Worm (Caenorhabditis elegans) whole organism, L2 larva: ENCODE measurements around the gene C28D4.5.
A peak's percentile ranks its signal among the peaks of the same experiment; 100 is the strongest.

Experiments used
- C34F6.9 ChIP-seq: fragments of 150-350 bp; optimal IDR thresholded peaks from 2 replicates; lab custom pipeline; 2014; ENCODE audit warnings: missing biosample characterization, missing genetic modification characterization
- F13H6.1 ChIP-seq: sonication (generic microtip); optimal IDR thresholded peaks from 2 replicates; lab custom pipeline; 2016; ENCODE audit warnings: missing genetic modification characterization, missing compliant biosample characterization
- Y55F3AM.14 ChIP-seq: fragments of 200-800 bp; sonication (Bioruptor generic); optimal IDR thresholded peaks from 2 replicates; lab custom pipeline; 2018; ENCODE audit warnings: mild to moderate bottlenecking, missing genetic modification characterization, missing compliant biosample characterization
- aly-2 ChIP-seq: fragments of 150-350 bp; optimal IDR thresholded peaks from 2 replicates; lab custom pipeline; 2014; ENCODE audit warnings: missing biosample characterization, missing genetic modification characterization
- blmp-1 ChIP-seq: sonication (generic microtip); optimal IDR thresholded peaks from 2 replicates; lab custom pipeline; 2017; ENCODE audit warnings: missing genetic modification characterization, mild to moderate bottlenecking, missing compliant biosample characterization, antibody characterized with exemption, moderate library complexity; ENCODE audit not compliant: insufficient read depth
- ceh-16 ChIP-seq: fragments of 150-350 bp; optimal IDR thresholded peaks from 2 replicates; lab custom pipeline; 2014; ENCODE audit warnings: missing biosample characterization, missing genetic modification characterization
- ceh-82 ChIP-seq: fragments of 150-350 bp; optimal IDR thresholded peaks from 2 replicates; lab custom pipeline; 2014; ENCODE audit warnings: missing biosample characterization, missing genetic modification characterization
- crh-2 ChIP-seq: sonication (generic microtip); optimal IDR thresholded peaks from 2 replicates; lab custom pipeline; 2017; ENCODE audit warnings: missing biosample characterization, missing genetic modification characterization
- egl-27 ChIP-seq: sonication (generic microtip); optimal IDR thresholded peaks from 3 replicates; lab custom pipeline; 2017; ENCODE audit warnings: missing biosample characterization, missing genetic modification reagents, missing genetic modification characterization
- elt-1 ChIP-seq: fragments of 150-350 bp; optimal IDR thresholded peaks from 2 replicates; lab custom pipeline; 2014; ENCODE audit warnings: missing biosample characterization, missing genetic modification characterization
- fos-1 ChIP-seq: fragments of 150-350 bp; optimal IDR thresholded peaks from 2 replicates; lab custom pipeline; 2014; ENCODE audit warnings: missing biosample characterization, missing genetic modification characterization
- gmeb-1 ChIP-seq: fragments of 150-350 bp; optimal IDR thresholded peaks from 2 replicates; lab custom pipeline; 2014; ENCODE audit warnings: missing biosample characterization, missing genetic modification characterization
- lin-13 ChIP-seq: fragments of 150-350 bp; optimal IDR thresholded peaks from 2 replicates; lab custom pipeline; 2014; ENCODE audit warnings: missing biosample characterization, missing genetic modification reagents, missing genetic modification characterization
- lsy-2 ChIP-seq, 2 experiments: fragments of 150-350 bp in 1 of 2; sonication (generic microtip) in 1 of 2; optimal IDR thresholded peaks; 2 replicates each; lab custom pipeline; 2014 to 2017; ENCODE audit warnings: missing biosample characterization in 2 of 2, missing genetic modification characterization in 2 of 2
- mdl-1 ChIP-seq, 2 experiments: fragments of 150-350 bp in 1 of 2; sonication (generic microtip) in 1 of 2; optimal IDR thresholded peaks; 2 replicates each; lab custom pipeline; 2017; ENCODE audit warnings: missing biosample characterization in 2 of 2, missing genetic modification characterization in 2 of 2
- nhr-129 ChIP-seq: fragments of 150-350 bp; optimal IDR thresholded peaks from 2 replicates; lab custom pipeline; 2014; ENCODE audit warnings: missing biosample characterization, missing genetic modification characterization
- nhr-21 ChIP-seq: fragments of 150-350 bp; optimal IDR thresholded peaks from 2 replicates; lab custom pipeline; 2014; ENCODE audit warnings: missing biosample characterization, missing genetic modification characterization
- nhr-23 ChIP-seq: fragments of 150-350 bp; optimal IDR thresholded peaks from 2 replicates; lab custom pipeline; 2014; ENCODE audit warnings: missing biosample characterization, missing genetic modification reagents, missing genetic modification characterization
- nhr-25 ChIP-seq: fragments of 150-350 bp; sonication (generic microtip); optimal IDR thresholded peaks from 3 replicates; lab custom pipeline; 2014; ENCODE audit warnings: missing biosample characterization, missing genetic modification characterization
- nhr-6 ChIP-seq: fragments of 150-350 bp; optimal IDR thresholded peaks from 2 replicates; lab custom pipeline; 2014; ENCODE audit warnings: missing biosample characterization, missing genetic modification characterization
- nhr-77 ChIP-seq: fragments of 150-350 bp; optimal IDR thresholded peaks from 2 replicates; lab custom pipeline; 2014; ENCODE audit warnings: missing biosample characterization, missing genetic modification characterization
- skn-1 ChIP-seq: sonication (generic microtip); optimal IDR thresholded peaks from 2 replicates; lab custom pipeline; 2017; ENCODE audit warnings: missing biosample characterization, missing genetic modification characterization
- sma-3 ChIP-seq: sonication (generic microtip); optimal IDR thresholded peaks from 2 replicates; lab custom pipeline; 2016; ENCODE audit warnings: missing genetic modification reagents, missing genetic modification characterization, missing compliant biosample characterization
- sma-9 ChIP-seq, 2 experiments: fragments of 150-350 bp in 1 of 2; sonication (generic microtip) in 1 of 2; optimal IDR thresholded peaks; 2 replicates each; lab custom pipeline; 2014 to 2016; ENCODE audit warnings: missing genetic modification characterization in 2 of 2, mild to moderate bottlenecking in 1 of 2, missing biosample characterization in 1 of 2, missing compliant biosample characterization in 1 of 2, missing genetic modification reagents in 1 of 2, moderate library complexity in 1 of 2
- snpc-4 ChIP-seq: fragments of 150-350 bp; optimal IDR thresholded peaks from 2 replicates; lab custom pipeline; 2014; ENCODE audit warnings: missing biosample characterization, missing genetic modification characterization
- unc-39 ChIP-seq: fragments of 150-350 bp; optimal IDR thresholded peaks from 2 replicates; lab custom pipeline; 2014; ENCODE audit warnings: missing biosample characterization, missing genetic modification characterization
- unc-55 ChIP-seq: fragments of 150-350 bp; sonication (generic microtip); optimal IDR thresholded peaks from 3 replicates; lab custom pipeline; 2014; ENCODE audit warnings: missing biosample characterization, missing genetic modification reagents, missing genetic modification characterization
- unc-62 ChIP-seq: fragments of 150-350 bp; optimal IDR thresholded peaks from 2 replicates; lab custom pipeline; 2014; ENCODE audit warnings: missing biosample characterization, missing genetic modification reagents, missing genetic modification characterization
- zag-1 ChIP-seq: fragments of 150-350 bp; optimal IDR thresholded peaks from 2 replicates; lab custom pipeline; 2014; ENCODE audit warnings: missing biosample characterization, missing genetic modification characterization
- ztf-1 ChIP-seq: fragments of 200-800 bp; sonication (Bioruptor generic); conservative IDR thresholded peaks from 2 replicates; pipeline ENCODE4 v1.3.6; 2022; ENCODE audit warnings: missing genetic modification characterization, missing compliant biosample characterization
- ztf-4 ChIP-seq: fragments of 150-350 bp; optimal IDR thresholded peaks from 2 replicates; lab custom pipeline; 2014; ENCODE audit warnings: missing biosample characterization, missing genetic modification characterization

The C28D4.5 gene

ce11 chrIV:9735750-9736149, 10.9 kb downstream of the C28D4.5 start (continued):
- TF ChIP-seq crh-2, result peak; percentile 61
- peak; percentile 67 for TF ChIP-seq sma-9 (GFP tag; optimal IDR thresholded peaks at IDR 0.05; lab: Kevin White, UChicago)
- no peak for TF ChIP-seq sma-9 (tag; optimal IDR thresholded peaks at IDR 0.05; lab: Kevin White, UChicago)
- TF ChIP-seq nhr-21 (tag; lab: Kevin White, UChicago), result no peak
- TF ChIP-seq fos-1 (tag; lab: Kevin White, UChicago), result peak; percentile 92
- TF ChIP-seq unc-62 (GFP tag; lab: Kevin White, UChicago), result no peak
- no peak for TF ChIP-seq ceh-82 (tag; lab: Kevin White, UChicago)
- TF ChIP-seq, all 48 proteins: peak for 9

ce11 chrIV:9734861-9735260, 11.8 kb downstream of the C28D4.5 start:
- TF ChIP-seq lsy-2 (tag; optimal IDR thresholded peaks at IDR 0.05; lab: Kevin White, UChicago), result peak in 1 of 2 experiments; percentile 3
- no peak for TF ChIP-seq zag-1 (tag; lab: Kevin White, UChicago)

- no peak for TF ChIP-seq ceh-82 (tag; lab: Kevin White, UChicago)
- TF ChIP-seq snpc-4 (tag; lab: Kevin White, UChicago), result no peak
- TF ChIP-seq unc-55 (GFP tag; lab: Kevin White, UChicago), result no peak
- no peak for TF ChIP-seq ztf-1 (GFP tag; lab: Robert Waterston, UW)
- no peak for TF ChIP-seq nhr-77 (tag; lab: Kevin White, UChicago)
- TF ChIP-seq C34F6.9 (tag; lab: Kevin White, UChicago), result no peak
- no peak for TF ChIP-seq Y55F3AM.14
- TF ChIP-seq nhr-25 (tag; lab: Kevin White, UChicago), result no peak
- TF ChIP-seq unc-39 (tag; lab: Kevin White, UChicago), result no peak
- TF ChIP-seq sma-3 (GFP tag; lab: Kevin White, UChicago), result no peak
These were observed 12.8 kb downstream of the C28D4.5 start for ce11 chrIV:9733904-9734303.

- TF ChIP-seq nhr-6 (tag; lab: Kevin White, UChicago) (no peak), aly-2 (tag; lab: Kevin White, UChicago) (no peak), egl-27 (tag; lab: Kevin White, UChicago) (no peak), nhr-23 (no peak), crh-2 (no peak), Y55F3AM.14 (no peak), lin-13 (GFP tag; lab: Kevin White, UChicago) (no peak), nhr-129 (tag; lab: Kevin White, UChicago) (no peak), ceh-16 (tag; lab: Kevin White, UChicago) (no peak), unc-62 (GFP tag; lab: Kevin White, UChicago) (no peak), mdl-1 (tag; optimal IDR thresholded peaks at IDR 0.05; lab: Kevin White, UChicago) (no peak), nhr-21 (tag; lab: Kevin White, UChicago) (no peak), F13H6.1 (no peak), nhr-25 (tag; lab: Kevin White, UChicago) (no peak), skn-1 (no peak), ceh-82 (tag; lab: Kevin White, UChicago) (no peak), gmeb-1 (tag; lab: Kevin White, UChicago) (no peak), elt-1 (tag; lab: Kevin White, UChicago) (no peak), ztf-4 (tag; lab: Kevin White, UChicago) (no peak), unc-55 (GFP tag; lab: Kevin White, UChicago) (no peak)
These were observed 18.3 kb downstream of the C28D4.5 start, which contains the start of gene nhr-100 for ce11 chrIV:9728376-9728775. Gene nhr-100, plus strand, starts transcription at chrIV:9728676.

- TF ChIP-seq blmp-1 (tag; lab: Kevin White, UChicago), result no peak
- TF ChIP-seq nhr-6 (tag; lab: Kevin White, UChicago), result no peak
- no peak for TF ChIP-seq lin-13 (GFP tag; lab: Kevin White, UChicago)
- no peak for TF ChIP-seq ztf-1 (GFP tag; lab: Robert Waterston, UW)
- TF ChIP-seq lsy-2 (tag; optimal IDR thresholded peaks at IDR 0.05; lab: Kevin White, UChicago), result no peak
- TF ChIP-seq F13H6.1, result no peak
- TF ChIP-seq fos-1 (tag; lab: Kevin White, UChicago), result no peak
- no peak for TF ChIP-seq sma-9 (GFP tag; optimal IDR thresholded peaks at IDR 0.05; lab: Kevin White, UChicago)
- no peak for TF ChIP-seq sma-9 (tag; optimal IDR thresholded peaks at IDR 0.05; lab: Kevin White, UChicago)
These were observed 19.4 kb downstream of the C28D4.5 start for ce11 chrIV:9727217-9727616.
